Worm (Caenorhabditis elegans) whole organism, L2 larva: ENCODE data around the gene srj-22.
A peak's percentile ranks its signal among the peaks of the same experiment; 100 is the strongest.

ENCODE experiments used
- C34F6.9 ChIP-seq: fragments of 150-350 bp; optimal IDR thresholded peaks from 2 replicates; lab custom pipeline; 2014; ENCODE audit warnings: missing biosample characterization, missing genetic modification characterization
- F13H6.1 ChIP-seq: sonication (generic microtip); optimal IDR thresholded peaks from 2 replicates; lab custom pipeline; 2016; ENCODE audit warnings: missing genetic modification characterization, missing compliant biosample characterization
- R02D3.7 ChIP-seq: fragments of 150-350 bp; optimal IDR thresholded peaks from 2 replicates; lab custom pipeline; 2014; ENCODE audit warnings: missing biosample characterization, missing genetic modification characterization
- ZK546.5 ChIP-seq: sonication (generic microtip); optimal IDR thresholded peaks from 2 replicates; lab custom pipeline; 2017; ENCODE audit warnings: missing biosample characterization, missing genetic modification characterization
- alr-1 ChIP-seq: fragments of 150-350 bp; optimal IDR thresholded peaks from 2 replicates; lab custom pipeline; 2014; ENCODE audit warnings: missing biosample characterization, missing genetic modification characterization
- ama-1 ChIP-seq: fragments of 150-350 bp; optimal IDR thresholded peaks from 2 replicates; lab custom pipeline; 2018; ENCODE audit warnings: inconsistent platforms
- blmp-1 ChIP-seq: sonication (generic microtip); optimal IDR thresholded peaks from 2 replicates; lab custom pipeline; 2017; ENCODE audit warnings: missing genetic modification characterization, mild to moderate bottlenecking, missing compliant biosample characterization, antibody characterized with exemption, moderate library complexity; ENCODE audit not compliant: insufficient read depth
- ceh-16 ChIP-seq: fragments of 150-350 bp; optimal IDR thresholded peaks from 2 replicates; lab custom pipeline; 2014; ENCODE audit warnings: missing biosample characterization, missing genetic modification characterization
- ceh-82 ChIP-seq: fragments of 150-350 bp; optimal IDR thresholded peaks from 2 replicates; lab custom pipeline; 2014; ENCODE audit warnings: missing biosample characterization, missing genetic modification characterization
- crh-2 ChIP-seq: sonication (generic microtip); optimal IDR thresholded peaks from 2 replicates; lab custom pipeline; 2017; ENCODE audit warnings: missing biosample characterization, missing genetic modification characterization
- egl-27 ChIP-seq: sonication (generic microtip); optimal IDR thresholded peaks from 3 replicates; lab custom pipeline; 2017; ENCODE audit warnings: missing biosample characterization, missing genetic modification reagents, missing genetic modification characterization
- elt-1 ChIP-seq: fragments of 150-350 bp; optimal IDR thresholded peaks from 2 replicates; lab custom pipeline; 2014; ENCODE audit warnings: missing biosample characterization, missing genetic modification characterization
- elt-3 ChIP-seq: sonication (generic microtip); optimal IDR thresholded peaks from 2 replicates; lab custom pipeline; 2017; ENCODE audit warnings: missing biosample characterization, missing genetic modification characterization
- gmeb-1 ChIP-seq: fragments of 150-350 bp; optimal IDR thresholded peaks from 2 replicates; lab custom pipeline; 2014; ENCODE audit warnings: missing biosample characterization, missing genetic modification characterization
- lin-39 ChIP-seq: fragments of 150-350 bp; optimal IDR thresholded peaks from 2 replicates; lab custom pipeline; 2014; ENCODE audit warnings: missing biosample characterization, missing genetic modification reagents, missing genetic modification characterization
- lsy-2 ChIP-seq, 2 experiments: fragments of 150-350 bp in 1 of 2; sonication (generic microtip) in 1 of 2; optimal IDR thresholded peaks; 2 replicates each; lab custom pipeline; 2014 to 2017; ENCODE audit warnings: missing biosample characterization in 2 of 2, missing genetic modification characterization in 2 of 2
- mab-5 ChIP-seq: fragments of 150-350 bp; optimal IDR thresholded peaks from 2 replicates; lab custom pipeline; 2014; ENCODE audit warnings: missing biosample characterization, missing genetic modification characterization
- mbf-1 ChIP-seq: sonication (generic microtip); optimal IDR thresholded peaks from 2 replicates; lab custom pipeline; 2017; ENCODE audit warnings: missing biosample characterization, missing genetic modification characterization
- mdl-1 ChIP-seq, 2 experiments: fragments of 150-350 bp in 1 of 2; sonication (generic microtip) in 1 of 2; optimal IDR thresholded peaks; 2 replicates each; lab custom pipeline; 2017; ENCODE audit warnings: missing biosample characterization in 2 of 2, missing genetic modification characterization in 2 of 2
- nhr-10 ChIP-seq: sonication (generic microtip); optimal IDR thresholded peaks from 2 replicates; lab custom pipeline; 2017; ENCODE audit warnings: missing biosample characterization, missing genetic modification characterization
- nhr-11 ChIP-seq: fragments of 150-350 bp; optimal IDR thresholded peaks from 2 replicates; lab custom pipeline; 2014; ENCODE audit warnings: missing biosample characterization, missing genetic modification characterization
- nhr-129 ChIP-seq: fragments of 150-350 bp; optimal IDR thresholded peaks from 2 replicates; lab custom pipeline; 2014; ENCODE audit warnings: missing biosample characterization, missing genetic modification characterization
- nhr-21 ChIP-seq: fragments of 150-350 bp; optimal IDR thresholded peaks from 2 replicates; lab custom pipeline; 2014; ENCODE audit warnings: missing biosample characterization, missing genetic modification characterization
- nhr-23 ChIP-seq: fragments of 150-350 bp; optimal IDR thresholded peaks from 2 replicates; lab custom pipeline; 2014; ENCODE audit warnings: missing biosample characterization, missing genetic modification reagents, missing genetic modification characterization
- nhr-237 ChIP-seq: fragments of 150-350 bp; optimal IDR thresholded peaks from 2 replicates; lab custom pipeline; 2014; ENCODE audit warnings: missing biosample characterization, missing genetic modification characterization
- nhr-25 ChIP-seq: fragments of 150-350 bp; sonication (generic microtip); optimal IDR thresholded peaks from 3 replicates; lab custom pipeline; 2014; ENCODE audit warnings: missing biosample characterization, missing genetic modification characterization
- nhr-6 ChIP-seq: fragments of 150-350 bp; optimal IDR thresholded peaks from 2 replicates; lab custom pipeline; 2014; ENCODE audit warnings: missing biosample characterization, missing genetic modification characterization
- nhr-77 ChIP-seq: fragments of 150-350 bp; optimal IDR thresholded peaks from 2 replicates; lab custom pipeline; 2014; ENCODE audit warnings: missing biosample characterization, missing genetic modification characterization
- sem-4 ChIP-seq: fragments of 150-350 bp; optimal IDR thresholded peaks from 2 replicates; lab custom pipeline; 2014; ENCODE audit warnings: missing biosample characterization, missing genetic modification reagents, missing genetic modification characterization
- skn-1 ChIP-seq: sonication (generic microtip); optimal IDR thresholded peaks from 2 replicates; lab custom pipeline; 2017; ENCODE audit warnings: missing biosample characterization, missing genetic modification characterization
- sma-3 ChIP-seq: sonication (generic microtip); optimal IDR thresholded peaks from 2 replicates; lab custom pipeline; 2016; ENCODE audit warnings: missing genetic modification reagents, missing genetic modification characterization, missing compliant biosample characterization
- snpc-4 ChIP-seq: fragments of 150-350 bp; optimal IDR thresholded peaks from 2 replicates; lab custom pipeline; 2014; ENCODE audit warnings: missing biosample characterization, missing genetic modification characterization
- unc-39 ChIP-seq: fragments of 150-350 bp; optimal IDR thresholded peaks from 2 replicates; lab custom pipeline; 2014; ENCODE audit warnings: missing biosample characterization, missing genetic modification characterization
- unc-55 ChIP-seq: fragments of 150-350 bp; sonication (generic microtip); optimal IDR thresholded peaks from 3 replicates; lab custom pipeline; 2014; ENCODE audit warnings: missing biosample characterization, missing genetic modification reagents, missing genetic modification characterization
- zag-1 ChIP-seq: fragments of 150-350 bp; optimal IDR thresholded peaks from 2 replicates; lab custom pipeline; 2014; ENCODE audit warnings: missing biosample characterization, missing genetic modification characterization
- ztf-11 ChIP-seq: sonication (generic microtip); optimal IDR thresholded peaks from 2 replicates; lab custom pipeline; 2017; ENCODE audit warnings: missing biosample characterization, missing genetic modification characterization
- ztf-4 ChIP-seq: fragments of 150-350 bp; optimal IDR thresholded peaks from 2 replicates; lab custom pipeline; 2014; ENCODE audit warnings: missing biosample characterization, missing genetic modification characterization

Gene srj-22

ce11 chrV:10773216-10773615 is 29.7 kb upstream of the srj-22 start:
- TF ChIP-seq mbf-1 (tag; lab: Kevin White, UChicago) = no peak
- no peak for TF ChIP-seq ztf-11 (tag; lab: Kevin White, UChicago)
- no peak for TF ChIP-seq alr-1
- TF ChIP-seq mab-5 = no peak
- no peak for TF ChIP-seq mdl-1 (tag; optimal IDR thresholded peaks at IDR 0.05; lab: Kevin White, UChicago)
- no peak for TF ChIP-seq nhr-23 (tag; lab: Kevin White, UChicago)
- TF ChIP-seq gmeb-1 (tag; lab: Kevin White, UChicago) = no peak
- TF ChIP-seq snpc-4 = no peak
- no peak for TF ChIP-seq egl-27 (tag; lab: Kevin White, UChicago)
- TF ChIP-seq lin-39 (tag; lab: Kevin White, UChicago) = no peak

- TF ChIP-seq nhr-237 (tag; lab: Kevin White, UChicago) = no peak
- TF ChIP-seq ztf-4 = no peak
- no peak for TF ChIP-seq ZK546.5 (tag; lab: Kevin White, UChicago)
- TF ChIP-seq sma-3 (GFP tag; lab: Kevin White, UChicago) = no peak
- no peak for TF ChIP-seq elt-3 (tag; lab: Kevin White, UChicago)
- TF ChIP-seq nhr-21 (tag; lab: Kevin White, UChicago) = no peak
- no peak for TF ChIP-seq zag-1 (tag; lab: Kevin White, UChicago)
- TF ChIP-seq ceh-16 = no peak
- TF ChIP-seq elt-1 (tag; lab: Kevin White, UChicago) = no peak
- no peak for TF ChIP-seq nhr-10 (tag; lab: Kevin White, UChicago)
- no peak for TF ChIP-seq ceh-82
- TF ChIP-seq blmp-1 (tag; lab: Kevin White, UChicago) = no peak
- TF ChIP-seq nhr-11 (tag; lab: Kevin White, UChicago) = no peak
- no peak for TF ChIP-seq unc-55
- no peak for TF ChIP-seq F13H6.1 (tag; lab: Kevin White, UChicago)
- no peak for TF ChIP-seq sem-4 (tag; lab: Kevin White, UChicago)
These were observed 27.8 kb upstream of the srj-22 start, which contains the start of gene D1054.3 for ce11 chrV:10771390-10771789. Gene D1054.3, plus strand, starts transcription at chrV:10771451.

- TF ChIP-seq nhr-237 (tag; lab: Kevin White, UChicago) (no peak), C34F6.9 (peak; percentile 50), skn-1 (tag; lab: Kevin White, UChicago) (peak; percentile 81), lsy-2 (tag; optimal IDR thresholded peaks at IDR 0.05; lab: Kevin White, UChicago) (peak in 1 of 2 experiments; percentile 36), crh-2 (tag; lab: Kevin White, UChicago) (peak; percentile 24), ZK546.5 (tag; lab: Kevin White, UChicago) (no peak)
These were observed 26.5 kb upstream of the srj-22 start, which contains the start of the genes D1054.1 and pas-2 for ce11 chrV:10770026-10770425. Gene D1054.1, minus strand, starts transcription at chrV:10770217. Gene pas-2, plus strand, starts transcription at chrV:10770368.

- TF ChIP-seq snpc-4 (no peak), elt-3 (tag; lab: Kevin White, UChicago) (no peak), ztf-11 (tag; lab: Kevin White, UChicago) (no peak), nhr-6 (tag; lab: Kevin White, UChicago) (no peak), R02D3.7 (tag; lab: Kevin White, UChicago) (no peak)
These were observed 25.3 kb upstream of the srj-22 start for ce11 chrV:10768892-10769291.

ce11 chrV:10764066-10764465 is 20.5 kb upstream of the srj-22 start, which contains the start of gene ocr-1:
Gene ocr-1, plus strand, starts transcription at chrV:10764366.
- TF ChIP-seq nhr-129 (tag; lab: Kevin White, UChicago) = no peak
- no peak for TF ChIP-seq ama-1
- no peak for TF ChIP-seq snpc-4
- TF ChIP-seq ztf-4 = no peak
- TF ChIP-seq nhr-25 (tag; lab: Kevin White, UChicago) = no peak
- no peak for TF ChIP-seq ceh-82
- TF ChIP-seq unc-39 (tag; lab: Kevin White, UChicago) = no peak
- TF ChIP-seq alr-1 = no peak
- TF ChIP-seq lsy-2 (tag; optimal IDR thresholded peaks at IDR 0.05; lab: Kevin White, UChicago) = no peak
- no peak for TF ChIP-seq ceh-16
- no peak for TF ChIP-seq elt-3 (tag; lab: Kevin White, UChicago)
- TF ChIP-seq sem-4 (tag; lab: Kevin White, UChicago) = no peak
- TF ChIP-seq skn-1 (tag; lab: Kevin White, UChicago) = no peak
- TF ChIP-seq elt-1 (tag; lab: Kevin White, UChicago) = no peak
- TF ChIP-seq egl-27 (tag; lab: Kevin White, UChicago) = no peak
- no peak for TF ChIP-seq unc-55
- no peak for TF ChIP-seq nhr-23 (tag; lab: Kevin White, UChicago)
- no peak for TF ChIP-seq nhr-77 (tag; lab: Kevin White, UChicago)
